Fruit fly (Drosophila melanogaster) whole organism, embryonic: ENCODE results near the gene CG10165.

ENCODE experiments used
- CG10366 ChIP-seq: fragments of 200-800 bp; sonication (Bioruptor generic); IDR thresholded peaks from 2 replicates; pipeline ENCODE4 v1.3.6; 2022; ENCODE audit warnings: missing biosample characterization, missing genetic modification characterization
- CG10959 ChIP-seq: fragments of 200-800 bp; sonication (Bioruptor generic); IDR thresholded peaks from 2 replicates; pipeline ENCODE4 v1.3.6; 2022; ENCODE audit warnings: missing biosample characterization, missing genetic modification characterization
- CG11504 ChIP-seq: fragments of 200-800 bp; sonication (Bioruptor generic); optimal IDR thresholded peaks from 3 replicates; lab custom pipeline; 2019; ENCODE audit warnings: missing biosample characterization, mild to moderate bottlenecking, missing genetic modification characterization, moderate library complexity
- CG13624 ChIP-seq: fragments of 200-800 bp; sonication (Bioruptor generic); optimal IDR thresholded peaks from 2 replicates; lab custom pipeline; 2016; ENCODE audit warnings: missing biosample characterization, missing genetic modification characterization
- CG14014 ChIP-seq: fragments of 200-800 bp; sonication (Bioruptor generic); IDR thresholded peaks from 2 replicates; pipeline ENCODE4 v1.3.6; 2022; ENCODE audit warnings: missing biosample characterization, missing genetic modification characterization
- CG14860 ChIP-seq: fragments of 200-800 bp; sonication (Bioruptor generic); IDR thresholded peaks from 3 replicates; pipeline ENCODE4 v1.3.6; 2022; ENCODE audit warnings: missing biosample characterization, missing genetic modification characterization; ENCODE audit not compliant: partially characterized antibody
- CG15696 ChIP-seq: fragments of 200-800 bp; sonication (Bioruptor generic); optimal IDR thresholded peaks from 2 replicates; lab custom pipeline; 2019; ENCODE audit warnings: missing biosample characterization, mild to moderate bottlenecking, missing genetic modification characterization, moderate library complexity
- CG16779 ChIP-seq: fragments of 200-800 bp; sonication (Bioruptor generic); IDR thresholded peaks from 2 replicates; pipeline ENCODE4 v1.3.6; 2022; ENCODE audit warnings: missing biosample characterization, missing genetic modification characterization
- CG2889 ChIP-seq: fragments of 200-800 bp; sonication (Bioruptor generic); IDR thresholded peaks from 3 replicates; pipeline ENCODE4 v1.3.6; 2022; ENCODE audit warnings: missing biosample characterization, missing genetic modification characterization
- CG3065 ChIP-seq: fragments of 200-800 bp; sonication (Bioruptor generic); optimal IDR thresholded peaks from 2 replicates; lab custom pipeline; 2016; ENCODE audit warnings: missing biosample characterization, missing genetic modification characterization
- CG31365 ChIP-seq: fragments of 200-800 bp; sonication (Bioruptor generic); optimal IDR thresholded peaks from 2 replicates; lab custom pipeline; 2018; ENCODE audit warnings: missing biosample characterization, mild to moderate bottlenecking, missing genetic modification characterization
- CG33213 ChIP-seq: fragments of 200-800 bp; sonication (Bioruptor generic); optimal IDR thresholded peaks from 3 replicates; lab custom pipeline; 2016; ENCODE audit warnings: missing biosample characterization, missing genetic modification characterization
- CG3847 ChIP-seq: fragments of 200-800 bp; sonication (Bioruptor generic); IDR thresholded peaks from 2 replicates; pipeline ENCODE4 v1.3.6; 2022; ENCODE audit warnings: missing biosample characterization, missing genetic modification characterization
- CG42726 ChIP-seq: fragments of 200-800 bp; sonication (Bioruptor generic); IDR thresholded peaks from 2 replicates; pipeline ENCODE4 v1.3.6; 2022; ENCODE audit warnings: missing biosample characterization, missing genetic modification characterization; ENCODE audit not compliant: partially characterized antibody
- CG4360 ChIP-seq: fragments of 200-800 bp; sonication (Bioruptor generic); IDR thresholded peaks from 2 replicates; pipeline ENCODE4 v1.3.6; 2022; ENCODE audit warnings: missing biosample characterization, missing genetic modification characterization
- CG6254 ChIP-seq: fragments of 200-800 bp; sonication (Bioruptor generic); optimal IDR thresholded peaks from 3 replicates; lab custom pipeline; 2017; ENCODE audit warnings: mild to moderate bottlenecking, missing biosample characterization, missing genetic modification reagents, missing genetic modification characterization
- CG6689 ChIP-seq: fragments of 200-800 bp; sonication (Bioruptor generic); IDR thresholded peaks from 2 replicates; pipeline ENCODE4 v1.3.6; 2022; ENCODE audit warnings: missing biosample characterization, missing genetic modification characterization
- CG6813 ChIP-seq: fragments of 200-800 bp; sonication (Bioruptor generic); optimal IDR thresholded peaks from 2 replicates; lab custom pipeline; 2017; ENCODE audit warnings: missing biosample characterization, missing genetic modification characterization, mild to moderate bottlenecking, moderate library complexity, missing genetic modification reagents
- CG7271 ChIP-seq: fragments of 200-800 bp; sonication (Bioruptor generic); optimal IDR thresholded peaks from 2 replicates; lab custom pipeline; 2018; ENCODE audit warnings: missing biosample characterization, mild to moderate bottlenecking, missing genetic modification characterization, moderate library complexity
- CG8924 ChIP-seq: fragments of 200-800 bp; optimal IDR thresholded peaks from 3 replicates; lab custom pipeline; 2019; ENCODE audit warnings: missing biosample characterization, mild to moderate bottlenecking, missing genetic modification characterization, moderate library complexity
- CHES-1-like ChIP-seq: fragments of 200-800 bp; sonication (Bioruptor generic); optimal IDR thresholded peaks from 2 replicates; lab custom pipeline; 2016; ENCODE audit warnings: missing biosample characterization, missing genetic modification characterization
- E2f1 ChIP-seq: fragments of 200-800 bp; sonication (Bioruptor generic); IDR thresholded peaks from 2 replicates; pipeline ENCODE4 v1.3.6; 2022; ENCODE audit warnings: missing biosample characterization, missing genetic modification characterization
- ERR ChIP-seq: fragments of 200-800 bp; sonication (Bioruptor generic); optimal IDR thresholded peaks from 2 replicates; lab custom pipeline; 2016; ENCODE audit warnings: missing biosample characterization, missing genetic modification characterization
- HLH3B ChIP-seq: fragments of 200-800 bp; sonication (Bioruptor generic); IDR thresholded peaks from 2 replicates; pipeline ENCODE4 v1.3.6; 2022; ENCODE audit warnings: missing biosample characterization, missing genetic modification characterization
- Hmr ChIP-seq: fragments of 200-800 bp; sonication (Bioruptor generic); optimal IDR thresholded peaks from 3 replicates; lab custom pipeline; 2017; ENCODE audit warnings: mild to moderate bottlenecking, missing biosample characterization, missing genetic modification reagents, missing genetic modification characterization
- Hr3 ChIP-seq: fragments of 200-800 bp; sonication (Bioruptor generic); optimal IDR thresholded peaks from 3 replicates; lab custom pipeline; 2016; ENCODE audit warnings: missing biosample characterization, missing genetic modification characterization
- Jarid2 ChIP-seq: fragments of 200-800 bp; sonication (Bioruptor generic); optimal IDR thresholded peaks from 3 replicates; lab custom pipeline; 2017; ENCODE audit warnings: mild to moderate bottlenecking, missing biosample characterization, missing genetic modification reagents, missing genetic modification characterization
- Ptx1 ChIP-seq: fragments of 200-800 bp; sonication (Bioruptor generic); IDR thresholded peaks from 2 replicates; pipeline ENCODE4 v1.3.6; 2022; ENCODE audit warnings: missing biosample characterization, missing genetic modification characterization
- Ssrp ChIP-seq: fragments of 200-800 bp; sonication (Bioruptor generic); optimal IDR thresholded peaks from 2 replicates; lab custom pipeline; 2018; ENCODE audit warnings: missing biosample characterization, mild to moderate bottlenecking, missing genetic modification characterization, moderate library complexity
- TFAM ChIP-seq: fragments of 200-800 bp; sonication (Bioruptor generic); optimal IDR thresholded peaks from 2 replicates; lab custom pipeline; 2017; ENCODE audit warnings: missing biosample characterization, missing genetic modification characterization, inconsistent platforms
- amos ChIP-seq: fragments of 200-800 bp; sonication (Bioruptor generic); IDR thresholded peaks from 2 replicates; pipeline ENCODE4 v1.3.6; 2022; ENCODE audit warnings: missing biosample characterization, missing genetic modification characterization; ENCODE audit not compliant: partially characterized antibody
- aop ChIP-seq: fragments of 200-800 bp; sonication (Bioruptor generic); IDR thresholded peaks from 2 replicates; pipeline ENCODE4 v1.3.6; 2022; ENCODE audit warnings: missing biosample characterization, missing genetic modification characterization
- cad ChIP-seq: fragments of >200 bp; optimal IDR thresholded peaks from 2 replicates; lab custom pipeline; 2017; ENCODE audit warnings: missing biosample characterization, missing genetic modification characterization
- crol ChIP-seq: fragments of 200-800 bp; sonication (Bioruptor generic); IDR thresholded peaks from 2 replicates; pipeline ENCODE4 v1.3.6; 2022; ENCODE audit warnings: missing biosample characterization, missing genetic modification characterization
- danr ChIP-seq: fragments of 200-800 bp; sonication (Bioruptor generic); IDR thresholded peaks from 2 replicates; pipeline ENCODE4 v1.3.6; 2022; ENCODE audit warnings: missing biosample characterization, missing genetic modification characterization
- en ChIP-seq: fragments of 200-800 bp; sonication (Bioruptor generic); optimal IDR thresholded peaks from 2 replicates; lab custom pipeline; 2016; ENCODE audit warnings: missing biosample characterization, missing genetic modification characterization
- esg ChIP-seq: fragments of 200-800 bp; sonication (Bioruptor generic); conservative IDR thresholded peaks from 2 replicates; pipeline ENCODE4 v1.3.6; 2022; ENCODE audit warnings: missing biosample characterization, missing genetic modification characterization
- inv ChIP-seq: fragments of 200-800 bp; sonication (Bioruptor generic); IDR thresholded peaks from 2 replicates; pipeline ENCODE4 v1.3.6; 2022; ENCODE audit warnings: missing biosample characterization, missing genetic modification characterization; ENCODE audit not compliant: partially characterized antibody
- jigr1 ChIP-seq: fragments of 200-800 bp; sonication (Bioruptor generic); IDR thresholded peaks from 3 replicates; pipeline ENCODE4 v1.3.6; 2022; ENCODE audit warnings: missing biosample characterization, missing genetic modification characterization
- lilli ChIP-seq: fragments of 200-800 bp; sonication (Bioruptor generic); optimal IDR thresholded peaks from 3 replicates; lab custom pipeline; 2016; ENCODE audit warnings: missing biosample characterization, missing genetic modification characterization
- p53 ChIP-seq: fragments of 200-800 bp; sonication (Bioruptor generic); optimal IDR thresholded peaks from 2 replicates; lab custom pipeline; 2016; ENCODE audit warnings: missing biosample characterization, missing genetic modification characterization
- pan ChIP-seq, 4 experiments: fragments of >200 bp in 3 of 4; fragments of 200-800 bp in 1 of 4; sonication (Bioruptor generic) in 1 of 4; optimal IDR thresholded peaks in 3 of 4; IDR thresholded peaks in 1 of 4; 2 replicates each; pipeline versions ENCODE4 v1.3.6 to Lab custom; 2017 to 2022; ENCODE audit warnings: missing biosample characterization in 2 of 4, missing genetic modification characterization in 2 of 4, mixed read lengths in 1 of 4
- pnt ChIP-seq: fragments of 200-800 bp; sonication (Bioruptor generic); optimal IDR thresholded peaks from 3 replicates; lab custom pipeline; 2016; ENCODE audit warnings: missing biosample characterization, missing genetic modification characterization
- so ChIP-seq: fragments of 200-800 bp; sonication (Bioruptor generic); IDR thresholded peaks from 3 replicates; pipeline ENCODE4 v1.3.6; 2022; ENCODE audit warnings: missing biosample characterization, missing genetic modification characterization
- stwl ChIP-seq: fragments of 200-800 bp; sonication (Bioruptor generic); optimal IDR thresholded peaks from 3 replicates; lab custom pipeline; 2018; ENCODE audit warnings: missing biosample characterization, mild to moderate bottlenecking, missing genetic modification characterization, moderate library complexity
- tgo ChIP-seq: fragments of 200-800 bp; sonication (Bioruptor generic); IDR thresholded peaks from 3 replicates; pipeline ENCODE4 v1.3.6; 2022; ENCODE audit warnings: missing biosample characterization, missing genetic modification characterization
- trem ChIP-seq: fragments of 200-800 bp; optimal IDR thresholded peaks from 3 replicates; lab custom pipeline; 2019; ENCODE audit warnings: missing biosample characterization, mild to moderate bottlenecking, missing genetic modification characterization, moderate library complexity
- wor ChIP-seq: fragments of 200-800 bp; sonication (Bioruptor generic); IDR thresholded peaks from 2 replicates; pipeline ENCODE4 v1.3.6; 2022; ENCODE audit warnings: missing biosample characterization, missing genetic modification characterization

Gene CG10165

DNA sequence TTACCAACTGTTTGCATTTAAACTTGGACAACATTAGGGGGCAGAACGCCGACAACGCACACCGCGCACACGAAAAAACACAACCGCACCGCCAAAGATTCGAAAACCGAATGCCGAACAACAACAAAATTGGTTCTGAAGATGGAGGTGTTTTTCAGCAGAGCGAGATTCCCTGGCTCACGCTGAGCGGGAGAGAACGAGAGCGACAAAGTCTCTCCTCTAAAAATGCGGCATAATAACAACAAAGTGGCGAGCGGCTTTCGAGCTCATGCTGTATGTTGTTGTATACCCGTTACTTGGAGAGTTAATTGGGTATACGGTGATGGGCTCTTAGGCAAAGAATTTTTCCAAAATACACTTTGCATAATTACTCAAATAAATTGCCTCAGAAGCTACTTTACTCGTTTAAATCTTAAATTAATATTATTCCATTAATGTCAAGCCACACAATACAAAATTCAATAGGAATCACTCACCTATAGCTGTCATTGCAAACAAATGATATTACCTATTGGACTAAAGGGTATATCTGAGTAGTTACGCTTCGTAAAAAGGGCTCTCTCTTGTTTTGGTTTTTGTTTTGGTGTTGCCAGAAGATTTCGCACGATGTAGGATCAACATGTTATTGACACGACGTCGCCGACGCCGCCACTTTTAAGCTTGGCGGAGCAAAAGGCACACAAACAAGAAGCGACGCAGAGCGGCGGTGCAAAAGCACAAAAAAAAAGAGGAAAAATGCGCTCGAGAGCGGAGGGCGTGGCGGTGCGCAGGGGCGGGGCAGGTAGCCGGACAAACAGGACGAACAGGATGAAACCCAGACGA is 42.6 kb upstream of the CG10165 start (continued):
- TF ChIP-seq CG7271 (tag; lab: Kevin White, UChicago) (no peak), HLH3B (0 out of 2 replicates have a peak, but pooled peaks have one; percentile 39), CG15696 (tag; lab: Kevin White, UChicago) (peak; percentile 59), aop (0 out of 2 replicates have a peak, but pooled peaks have one; percentile 42), E2f1 (GFP tag; lab: Robert Waterston, UW) (peak; percentile 41; the same call in 1 of the 2 replicates), CG3065 (GFP tag; lab: Kevin White, UChicago) (no peak), CG6813 (GFP tag; lab: Kevin White, UChicago) (peak; percentile 20), trem (tag; lab: Kevin White, UChicago) (peak; percentile 27), CG14014 (GFP tag; lab: Robert Waterston, UW) (peak; percentile 62), CG13624 (GFP tag; lab: Kevin White, UChicago) (no peak), ERR (GFP tag; lab: Kevin White, UChicago) (no peak), CG31365 (tag; lab: Kevin White, UChicago) (peak; percentile 26), pan (optimal IDR thresholded peaks at IDR 0.05; lab: Kevin White, UChicago) (peak in 1 of 2 experiments; percentile 62), pan (GFP tag; optimal IDR thresholded peaks at IDR 0.05 in 1 of 2, IDR thresholded peaks at IDR 0.05 in 1 of 2) (no peak), jigr1 (GFP tag; lab: Robert Waterston, UW) (no peak), pnt (GFP tag; lab: Kevin White, UChicago) (peak; percentile 22), CG33213 (no peak), Hmr (GFP tag; lab: Kevin White, UChicago) (peak; percentile 82), CG4360 (peak; percentile 94), Ssrp (tag; lab: Kevin White, UChicago) (peak; percentile 56), so (0 out of 3 replicates have a peak, but pooled peaks have one; percentile 58), CG10959 (GFP tag; lab: Robert Waterston, UW) (no peak), stwl (tag; lab: Kevin White, UChicago) (no peak), CG10366 (GFP tag; lab: Robert Waterston, UW) (peak; percentile 52), amos (peak; percentile 14; the same call in 1 of the 2 replicates), CG8924 (peak; percentile 65), crol (GFP tag; lab: Robert Waterston, UW) (peak; percentile 59; the same call in 1 of the 2 replicates), p53 (GFP tag; lab: Kevin White, UChicago) (no peak), TFAM (GFP tag; lab: Kevin White, UChicago) (no peak), Ptx1 (GFP tag; lab: Robert Waterston, UW) (peak; percentile 72), CG11504 (peak; percentile 80), Jarid2 (GFP tag; lab: Kevin White, UChicago) (no peak), CG16779 (GFP tag; lab: Robert Waterston, UW) (no peak), Hr3 (GFP tag; lab: Kevin White, UChicago) (peak; percentile 61), danr (GFP tag; lab: Robert Waterston, UW) (no peak), CG42726 (GFP tag; lab: Robert Waterston, UW) (peak; percentile 58), CG3847 (GFP tag; lab: Robert Waterston, UW) (peak; percentile 46; the same call in 1 of the 2 replicates), CG6254 (GFP tag; lab: Kevin White, UChicago) (peak; percentile 68), CHES-1-like (peak; percentile 28), en (no peak), wor (GFP tag; lab: Robert Waterston, UW) (no peak), tgo (GFP tag; lab: Robert Waterston, UW) (peak; percentile 62; the same call in 2 of the 3 replicates), cad (GFP tag; lab: Kevin White, UChicago) (no peak), CG6689 (GFP tag; lab: Robert Waterston, UW) (peak; percentile 71), inv (GFP tag; lab: Robert Waterston, UW) (no peak), CG2889 (no peak), esg (GFP tag; lab: Robert Waterston, UW) (peak; percentile 56), lilli (GFP tag; lab: Kevin White, UChicago) (peak; percentile 87), CG14860 (GFP tag; lab: Robert Waterston, UW) (no peak)
